Fruit fly (Drosophila melanogaster) whole organism, pupa: ENCODE measurements around the gene RpL37A.
A peak's percentile ranks its signal among the peaks of the same experiment; 100 is the strongest.

Experiments
- CG10348 ChIP-seq: fragments of 200-800 bp; sonication (Bioruptor generic); IDR thresholded peaks from 2 replicates; pipeline ENCODE4 v1.3.6; 2022; ENCODE audit warnings: missing biosample characterization, missing genetic modification characterization
- CG12605 ChIP-seq: fragments of 200-800 bp; sonication (Bioruptor generic); IDR thresholded peaks from 2 replicates; pipeline ENCODE4 v1.3.6; 2022; ENCODE audit warnings: missing biosample characterization, missing genetic modification characterization
- CG13204 ChIP-seq: fragments of 200-800 bp; sonication (Bioruptor generic); optimal IDR thresholded peaks from 2 replicates; lab custom pipeline; 2018; ENCODE audit warnings: missing biosample characterization, mild to moderate bottlenecking, missing genetic modification characterization, moderate library complexity
- CG14655 ChIP-seq: fragments of 200-800 bp; sonication (Bioruptor generic); optimal IDR thresholded peaks from 3 replicates; lab custom pipeline; 2017; ENCODE audit warnings: mild to moderate bottlenecking, missing biosample characterization, missing genetic modification reagents, missing genetic modification characterization
- CG15710 ChIP-seq: fragments of 200-800 bp; sonication (Bioruptor generic); optimal IDR thresholded peaks from 2 replicates; lab custom pipeline; 2018; ENCODE audit warnings: missing biosample characterization, mild to moderate bottlenecking, missing genetic modification characterization, moderate library complexity
- CG17806 ChIP-seq: fragments of 200-800 bp; sonication (Bioruptor generic); optimal IDR thresholded peaks from 2 replicates; lab custom pipeline; 2018; ENCODE audit warnings: missing biosample characterization, mild to moderate bottlenecking, missing genetic modification characterization, moderate library complexity
- CG32121 ChIP-seq: fragments of 200-800 bp; sonication (Bioruptor generic); IDR thresholded peaks from 2 replicates; pipeline ENCODE4 v1.3.6; 2022; ENCODE audit warnings: missing biosample characterization, missing genetic modification characterization
- CG34367 ChIP-seq: fragments of 200-800 bp; sonication (Bioruptor generic); optimal IDR thresholded peaks from 2 replicates; lab custom pipeline; 2018; ENCODE audit warnings: missing biosample characterization, mild to moderate bottlenecking, missing genetic modification characterization
- CG4496 ChIP-seq: fragments of 200-800 bp; sonication (Bioruptor generic); IDR thresholded peaks from 3 replicates; pipeline ENCODE4 v1.3.6; 2022; ENCODE audit warnings: missing biosample characterization, missing genetic modification characterization
- CG8159 ChIP-seq: fragments of 200-800 bp; sonication (Bioruptor generic); optimal IDR thresholded peaks from 3 replicates; lab custom pipeline; 2018; ENCODE audit warnings: missing biosample characterization, mild to moderate bottlenecking, missing genetic modification characterization, moderate library complexity
- CG8301 ChIP-seq: fragments of 200-800 bp; sonication (Bioruptor generic); optimal IDR thresholded peaks from 2 replicates; lab custom pipeline; 2018; ENCODE audit warnings: missing biosample characterization, mild to moderate bottlenecking, missing genetic modification characterization
- CG9948 ChIP-seq: fragments of 200-800 bp; sonication (Bioruptor generic); optimal IDR thresholded peaks from 2 replicates; lab custom pipeline; 2018; ENCODE audit warnings: missing biosample characterization, mild to moderate bottlenecking, missing genetic modification characterization, moderate library complexity
- D1 ChIP-seq: fragments of 200-800 bp; sonication (Bioruptor generic); optimal IDR thresholded peaks from 2 replicates; lab custom pipeline; 2018; ENCODE audit warnings: missing biosample characterization, mild to moderate bottlenecking, missing genetic modification characterization, moderate library complexity
- EcR ChIP-seq: fragments of 200-800 bp; sonication (Bioruptor generic); optimal IDR thresholded peaks from 3 replicates; lab custom pipeline; 2019; ENCODE audit warnings: missing biosample characterization, missing genetic modification characterization, mild to moderate bottlenecking, moderate library complexity, missing genetic modification reagents
- Ets98B ChIP-seq: fragments of 200-800 bp; sonication (Bioruptor generic); IDR thresholded peaks from 2 replicates; pipeline ENCODE4 v1.3.6; 2022; ENCODE audit warnings: missing biosample characterization, missing genetic modification characterization
- Pif1A ChIP-seq: fragments of 200-800 bp; sonication (Bioruptor generic); optimal IDR thresholded peaks from 3 replicates; lab custom pipeline; 2016; ENCODE audit warnings: missing biosample characterization, missing genetic modification characterization
- Pif1B ChIP-seq: fragments of 200-800 bp; sonication (Bioruptor generic); optimal IDR thresholded peaks from 3 replicates; lab custom pipeline; 2016; ENCODE audit warnings: missing biosample characterization, missing genetic modification characterization
- Snoo ChIP-seq: fragments of 200-800 bp; sonication (Bioruptor generic); optimal IDR thresholded peaks from 3 replicates; lab custom pipeline; 2017; ENCODE audit warnings: missing biosample characterization, mild to moderate bottlenecking, missing genetic modification characterization, inconsistent platforms
- fd96Ca ChIP-seq: fragments of 200-800 bp; sonication (Bioruptor generic); IDR thresholded peaks from 3 replicates; pipeline ENCODE4 v1.3.6; 2022; ENCODE audit warnings: missing biosample characterization, missing genetic modification characterization
- gl ChIP-seq: fragments of 200-800 bp; sonication (Bioruptor generic); optimal IDR thresholded peaks from 2 replicates; lab custom pipeline; 2018; ENCODE audit warnings: missing biosample characterization, mild to moderate bottlenecking, missing genetic modification characterization
- rn ChIP-seq: fragments of 200-800 bp; sonication (Bioruptor generic); IDR thresholded peaks from 2 replicates; pipeline ENCODE4 v1.3.6; 2022; ENCODE audit warnings: missing biosample characterization, missing genetic modification characterization

Gene RpL37A

dm6 chr2L:5088649-5089270, 18.0 kb downstream of the RpL37A start:
- no peak for TF ChIP-seq D1 (tag; lab: Kevin White, UChicago)
- TF ChIP-seq fd96Ca (GFP tag; lab: Robert Waterston, UW) = no peak
- TF ChIP-seq gl (tag; lab: Kevin White, UChicago) = no peak
- TF ChIP-seq CG14655 (GFP tag; lab: Kevin White, UChicago) = no peak

dm6 chr2L:5089642-5090041, 18.9 kb downstream of the RpL37A start:
- no peak for TF ChIP-seq EcR (GFP tag; lab: Kevin White, UChicago)
- no peak for TF ChIP-seq rn
- TF ChIP-seq CG4496 = no peak
- no peak for TF ChIP-seq CG8159 (tag; lab: Kevin White, UChicago)
- TF ChIP-seq CG10348 = no peak
- no peak for TF ChIP-seq CG15710 (tag; lab: Kevin White, UChicago)
- TF ChIP-seq CG34367 = no peak
- TF ChIP-seq Snoo = no peak
- TF ChIP-seq D1 (tag; lab: Kevin White, UChicago) = no peak
- no peak for TF ChIP-seq Pif1A
- TF ChIP-seq CG9948 (tag; lab: Kevin White, UChicago) = no peak
- TF ChIP-seq Ets98B (GFP tag; lab: Robert Waterston, UW) = no peak
- TF ChIP-seq CG13204 (GFP tag; lab: Kevin White, UChicago) = no peak
- TF ChIP-seq CG17806 = no peak
- no peak for TF ChIP-seq CG32121 (GFP tag; lab: Robert Waterston, UW)

- peak; percentile 24 for TF ChIP-seq CG9948 (tag; lab: Kevin White, UChicago)
- TF ChIP-seq rn = 0 out of 2 replicates have a peak, but pooled peaks have one; percentile 28
- peak; percentile 55 for TF ChIP-seq CG14655 (GFP tag; lab: Kevin White, UChicago)
- TF ChIP-seq CG10348 = 0 out of 2 replicates have a peak, but pooled peaks have one; percentile 20
- no peak for TF ChIP-seq Pif1B (GFP tag; lab: Kevin White, UChicago)
- peak; percentile 31; the same call in 1 of the 2 replicates for TF ChIP-seq CG12605 (GFP tag; lab: Robert Waterston, UW)
- peak; percentile 41 for TF ChIP-seq CG15710 (tag; lab: Kevin White, UChicago)
- TF ChIP-seq CG8301 (tag; lab: Kevin White, UChicago) = peak; percentile 60
- peak; percentile 73; the same call in 2 of the 3 replicates for TF ChIP-seq fd96Ca (GFP tag; lab: Robert Waterston, UW)
- TF ChIP-seq CG17806 = peak; percentile 44
- TF ChIP-seq Pif1A = peak; percentile 59
- no peak for TF ChIP-seq D1 (tag; lab: Kevin White, UChicago)
- peak; percentile 45 for TF ChIP-seq CG8159 (tag; lab: Kevin White, UChicago)
- TF ChIP-seq gl (tag; lab: Kevin White, UChicago) = no peak
- peak; percentile 57; the same call in 1 of the 3 replicates for TF ChIP-seq CG4496
- TF ChIP-seq Snoo = no peak
- TF ChIP-seq CG13204 (GFP tag; lab: Kevin White, UChicago) = no peak
- peak; percentile 41; the same call in 1 of the 2 replicates for TF ChIP-seq CG32121 (GFP tag; lab: Robert Waterston, UW)
- TF ChIP-seq Ets98B (GFP tag; lab: Robert Waterston, UW) = peak; percentile 16; the same call in 1 of the 2 replicates
- TF ChIP-seq CG34367 = peak; percentile 0
- no peak for TF ChIP-seq EcR (GFP tag; lab: Kevin White, UChicago)
Measured at dm6 chr2L:5090352-5090751, 19.6 kb downstream of the RpL37A start.

dm6 chr2L:5092145-5092544, 21.4 kb downstream of the RpL37A start:
- no peak for TF ChIP-seq Ets98B (GFP tag; lab: Robert Waterston, UW)
- peak; percentile 26 for TF ChIP-seq CG8159 (tag; lab: Kevin White, UChicago)
- TF ChIP-seq Pif1B (GFP tag; lab: Kevin White, UChicago) = no peak
- no peak for TF ChIP-seq CG32121 (GFP tag; lab: Robert Waterston, UW)
- TF ChIP-seq fd96Ca (GFP tag; lab: Robert Waterston, UW) = no peak
- peak; percentile 16 for TF ChIP-seq CG14655 (GFP tag; lab: Kevin White, UChicago)
- TF ChIP-seq CG12605 (GFP tag; lab: Robert Waterston, UW) = no peak
- TF ChIP-seq rn = no peak
- no peak for TF ChIP-seq CG8301 (tag; lab: Kevin White, UChicago)
- TF ChIP-seq Pif1A = peak; percentile 3
- peak; percentile 34 for TF ChIP-seq Snoo
- TF ChIP-seq D1 (tag; lab: Kevin White, UChicago) = no peak
- TF ChIP-seq CG34367 = no peak
- TF ChIP-seq CG15710 (tag; lab: Kevin White, UChicago) = peak; percentile 58
- TF ChIP-seq CG13204 (GFP tag; lab: Kevin White, UChicago) = no peak
- peak; percentile 28 for TF ChIP-seq CG9948 (tag; lab: Kevin White, UChicago)
- no peak for TF ChIP-seq gl (tag; lab: Kevin White, UChicago)
- no peak for TF ChIP-seq CG10348
- no peak for TF ChIP-seq EcR (GFP tag; lab: Kevin White, UChicago)
- TF ChIP-seq CG4496 = no peak
- TF ChIP-seq CG17806 = no peak
- TF ChIP-seq, all 21 proteins: peak for 6

- TF ChIP-seq EcR (GFP tag; lab: Kevin White, UChicago) = peak; percentile 64
- TF ChIP-seq CG12605 (GFP tag; lab: Robert Waterston, UW) = no peak
- TF ChIP-seq D1 (tag; lab: Kevin White, UChicago) = no peak
- no peak for TF ChIP-seq CG4496
Measured at dm6 chr2L:5092597-5092991, 21.8 kb downstream of the RpL37A start.
